Worm (Caenorhabditis elegans) whole organism, late embryonic: ENCODE measurements around the gene mpst-7.
A peak's percentile ranks its signal among the peaks of the same experiment; 100 is the strongest.

Experiments
- C38D4.7 ChIP-seq: fragments of 200-800 bp; sonication (Bioruptor generic); optimal IDR thresholded peaks from 2 replicates; lab custom pipeline; 2018; ENCODE audit warnings: mild to moderate bottlenecking, missing genetic modification characterization, moderate library complexity, missing compliant biosample characterization
- ahr-1 ChIP-seq: sonication (generic microtip); optimal IDR thresholded peaks from 2 replicates; lab custom pipeline; 2016; ENCODE audit warnings: missing genetic modification characterization, missing compliant biosample characterization
- ama-1 ChIP-seq: fragments of 150-350 bp; optimal IDR thresholded peaks from 2 replicates; lab custom pipeline; 2014
- ceh-14 ChIP-seq: sonication (generic microtip); optimal IDR thresholded peaks from 2 replicates; lab custom pipeline; 2016; ENCODE audit warnings: missing genotype, missing genetic modification characterization, missing compliant biosample characterization
- ceh-18 ChIP-seq: sonication (generic microtip); optimal IDR thresholded peaks from 2 replicates; lab custom pipeline; 2016; ENCODE audit warnings: missing genetic modification characterization, missing compliant biosample characterization
- ceh-24 ChIP-seq: sonication (generic microtip); optimal IDR thresholded peaks from 2 replicates; lab custom pipeline; 2016; ENCODE audit warnings: mild to moderate bottlenecking, missing genetic modification characterization, missing compliant biosample characterization
- ceh-31 ChIP-seq: sonication (generic microtip); optimal IDR thresholded peaks from 2 replicates; lab custom pipeline; 2016; ENCODE audit warnings: missing genetic modification characterization, missing compliant biosample characterization
- ceh-34 ChIP-seq: sonication (generic microtip); optimal IDR thresholded peaks from 2 replicates; lab custom pipeline; 2016; ENCODE audit warnings: mild to moderate bottlenecking, missing genetic modification characterization, missing compliant biosample characterization
- ceh-45 ChIP-seq: fragments of 200-800 bp; sonication (Bioruptor generic); IDR thresholded peaks from 2 replicates; pipeline ENCODE4 v1.3.6; 2022; ENCODE audit warnings: missing genetic modification reagents, missing genetic modification characterization, missing compliant biosample characterization
- dmd-4 ChIP-seq: sonication (generic microtip); optimal IDR thresholded peaks from 2 replicates; lab custom pipeline; 2016; ENCODE audit warnings: borderline replicate concordance, missing genetic modification characterization, missing compliant biosample characterization
- elt-2 ChIP-seq: sonication (generic microtip); optimal IDR thresholded peaks from 2 replicates; lab custom pipeline; 2016; ENCODE audit warnings: missing genetic modification reagents, missing genetic modification characterization, missing compliant biosample characterization
- ets-4 ChIP-seq: sonication (generic microtip); optimal IDR thresholded peaks from 2 replicates; lab custom pipeline; 2016; ENCODE audit warnings: missing genetic modification characterization, missing compliant biosample characterization
- eyg-1 ChIP-seq: sonication (generic microtip); optimal IDR thresholded peaks from 2 replicates; lab custom pipeline; 2016; ENCODE audit warnings: missing genotype, missing genetic modification characterization, missing compliant biosample characterization
- fax-1 ChIP-seq: sonication (generic microtip); optimal IDR thresholded peaks from 2 replicates; lab custom pipeline; 2016; ENCODE audit warnings: missing genotype, missing genetic modification characterization, missing compliant biosample characterization
- fkh-10 ChIP-seq: fragments of 150-350 bp; optimal IDR thresholded peaks from 2 replicates; lab custom pipeline; 2014; ENCODE audit warnings: missing biosample characterization, missing genetic modification reagents, missing genetic modification characterization
- fkh-6 ChIP-seq: sonication (generic microtip); optimal IDR thresholded peaks from 2 replicates; lab custom pipeline; 2016; ENCODE audit warnings: missing genetic modification characterization, missing compliant biosample characterization
- hlh-15 ChIP-seq: sonication (generic microtip); optimal IDR thresholded peaks from 2 replicates; lab custom pipeline; 2016; ENCODE audit warnings: missing genetic modification characterization, missing compliant biosample characterization
- hlh-30 ChIP-seq: sonication (generic microtip); optimal IDR thresholded peaks from 2 replicates; lab custom pipeline; 2017; ENCODE audit warnings: antibody characterized with exemption, missing genetic modification characterization, missing compliant biosample characterization; ENCODE audit not compliant: insufficient read depth
- lim-6 ChIP-seq: sonication (generic microtip); optimal IDR thresholded peaks from 2 replicates; lab custom pipeline; 2016; ENCODE audit warnings: missing genetic modification characterization, missing compliant biosample characterization
- nfya-1 ChIP-seq: sonication (generic microtip); optimal IDR thresholded peaks from 2 replicates; lab custom pipeline; 2017; ENCODE audit warnings: missing genetic modification characterization, mild to moderate bottlenecking, missing compliant biosample characterization, antibody characterized with exemption, moderate library complexity
- nhr-11 ChIP-seq: fragments of 150-350 bp; optimal IDR thresholded peaks from 2 replicates; lab custom pipeline; 2014; ENCODE audit warnings: missing biosample characterization, missing genetic modification characterization
- odd-2 ChIP-seq: sonication (generic microtip); optimal IDR thresholded peaks from 2 replicates; lab custom pipeline; 2017; ENCODE audit warnings: antibody characterized with exemption, mild to moderate bottlenecking, missing genetic modification characterization, missing compliant biosample characterization
- pax-1 ChIP-seq: fragments of 150-350 bp; optimal IDR thresholded peaks from 2 replicates; lab custom pipeline; 2014; ENCODE audit warnings: missing biosample characterization, missing genetic modification characterization
- pha-4 ChIP-seq: fragments of 150-350 bp; optimal IDR thresholded peaks from 2 replicates; lab custom pipeline; 2018; ENCODE audit warnings: missing biosample characterization, missing genetic modification reagents, missing genetic modification characterization
- pqm-1 ChIP-seq: sonication (generic microtip); optimal IDR thresholded peaks from 2 replicates; lab custom pipeline; 2016; ENCODE audit warnings: missing genetic modification characterization, missing compliant biosample characterization
- pros-1 ChIP-seq: fragments of 150-350 bp; optimal IDR thresholded peaks from 2 replicates; lab custom pipeline; 2014; ENCODE audit warnings: missing biosample characterization, missing genetic modification reagents, missing genetic modification characterization
- ref-2 ChIP-seq: sonication (generic microtip); optimal IDR thresholded peaks from 2 replicates; lab custom pipeline; 2016; ENCODE audit warnings: missing genetic modification characterization, missing compliant biosample characterization
- rnt-1 ChIP-seq: sonication (generic microtip); optimal IDR thresholded peaks from 2 replicates; lab custom pipeline; 2016; ENCODE audit warnings: missing genetic modification characterization, missing compliant biosample characterization
- sox-2 ChIP-seq: fragments of 200-800 bp; sonication (Bioruptor generic); IDR thresholded peaks from 2 replicates; pipeline ENCODE4 v1.3.6; 2022; ENCODE audit warnings: missing genetic modification reagents, missing genetic modification characterization, missing compliant biosample characterization
- sox-4 ChIP-seq: sonication (generic microtip); optimal IDR thresholded peaks from 2 replicates; lab custom pipeline; 2017; ENCODE audit warnings: mild to moderate bottlenecking, missing genetic modification characterization, inconsistent platforms, missing compliant biosample characterization
- syd-9 ChIP-seq: sonication (generic microtip); optimal IDR thresholded peaks from 2 replicates; lab custom pipeline; 2016; ENCODE audit warnings: mild to moderate bottlenecking, missing genetic modification characterization, moderate library complexity, missing compliant biosample characterization
- tbx-2 ChIP-seq: sonication (generic microtip); optimal IDR thresholded peaks from 2 replicates; lab custom pipeline; 2016; ENCODE audit warnings: missing genetic modification characterization, missing compliant biosample characterization
- unc-3 ChIP-seq, 2 experiments: fragments of 200-800 bp in 1 of 2; sonication (Bioruptor generic) in 1 of 2; sonication (generic microtip) in 1 of 2; conservative IDR thresholded peaks in 1 of 2; optimal IDR thresholded peaks in 1 of 2; 2 replicates each; pipeline versions ENCODE4 v1.3.6 to Lab custom; 2016 to 2022; ENCODE audit warnings: missing compliant biosample characterization in 2 of 2, missing genetic modification characterization in 2 of 2, missing genetic modification reagents in 1 of 2
- ztf-16 ChIP-seq: sonication (generic microtip); optimal IDR thresholded peaks from 2 replicates; lab custom pipeline; 2017; ENCODE audit warnings: missing genetic modification characterization, missing compliant biosample characterization

mpst-7 gene

ce11 chrV:12924128-12924527 is 36.8 kb downstream of the mpst-7 start, which contains the start of gene pqn-67:
pqn-67 (plus strand) TSS chrV:12924428.
- no peak for TF ChIP-seq ceh-14

- TF ChIP-seq ceh-18 (tag; lab: Kevin White, UChicago) (no peak), fax-1 (tag; lab: Kevin White, UChicago) (no peak), eyg-1 (tag; lab: Kevin White, UChicago) (no peak), pax-1 (tag; lab: Kevin White, UChicago) (no peak), elt-2 (tag; lab: Kevin White, UChicago) (no peak), fkh-10 (GFP tag; lab: Kevin White, UChicago) (no peak), rnt-1 (tag; lab: Kevin White, UChicago) (no peak), ceh-31 (tag; lab: Kevin White, UChicago) (no peak), ceh-34 (tag; lab: Kevin White, UChicago) (no peak), ztf-16 (tag; lab: Kevin White, UChicago) (no peak), ets-4 (tag; lab: Kevin White, UChicago) (no peak), ahr-1 (tag; lab: Kevin White, UChicago) (no peak), ceh-24 (tag; lab: Kevin White, UChicago) (no peak), C38D4.7 (GFP tag; lab: Kevin White, UChicago) (no peak), pros-1 (tag; lab: Kevin White, UChicago) (no peak)
These were observed 38.6 kb downstream of the mpst-7 start, which contains the start of gene dhrs-4 for ce11 chrV:12922308-12922707. dhrs-4 (plus strand) TSS chrV:12922608.

- TF ChIP-seq sox-2 (GFP tag; lab: Robert Waterston, UW): no peak
- no peak for TF ChIP-seq elt-2 (tag; lab: Kevin White, UChicago)
- no peak for TF ChIP-seq sox-4 (tag; lab: Kevin White, UChicago)
- TF ChIP-seq hlh-15 (tag; lab: Kevin White, UChicago): no peak
- TF ChIP-seq pha-4 (tag; lab: Kevin White, UChicago): no peak
- TF ChIP-seq odd-2 (tag; lab: Kevin White, UChicago): no peak
- no peak for TF ChIP-seq dmd-4 (tag; lab: Kevin White, UChicago)
- no peak for TF ChIP-seq fkh-10 (GFP tag; lab: Kevin White, UChicago)
- TF ChIP-seq ceh-45 (GFP tag; lab: Robert Waterston, UW): no peak
These were observed 39.3 kb downstream of the mpst-7 start for ce11 chrV:12921680-12922079.

- no peak for TF ChIP-seq pqm-1
- no peak for TF ChIP-seq ceh-31 (tag; lab: Kevin White, UChicago)
- TF ChIP-seq ahr-1 (tag; lab: Kevin White, UChicago): no peak
- no peak for TF ChIP-seq nhr-11 (tag; lab: Kevin White, UChicago)
- TF ChIP-seq hlh-30 (tag; lab: Kevin White, UChicago): no peak
- no peak for TF ChIP-seq hlh-15 (tag; lab: Kevin White, UChicago)
- no peak for TF ChIP-seq nfya-1 (tag; lab: Kevin White, UChicago)
- no peak for TF ChIP-seq tbx-2 (tag; lab: Kevin White, UChicago)
- TF ChIP-seq pax-1 (tag; lab: Kevin White, UChicago): no peak
- no peak for TF ChIP-seq unc-3 (GFP tag; conservative IDR thresholded peaks at IDR 0.05; lab: Robert Waterston, UW)
- TF ChIP-seq unc-3 (tag; optimal IDR thresholded peaks at IDR 0.05; lab: Kevin White, UChicago): no peak
These were observed 41.2 kb downstream of the mpst-7 start, which contains the start of gene lipl-1 for ce11 chrV:12919705-12920104. lipl-1 (plus strand) TSS chrV:12919986.

- TF ChIP-seq syd-9 (tag; lab: Kevin White, UChicago) (no peak), ama-1 (lab: Kevin White, UChicago) (no peak), fkh-10 (GFP tag; lab: Kevin White, UChicago) (no peak), dmd-4 (tag; lab: Kevin White, UChicago) (no peak), ref-2 (tag; lab: Kevin White, UChicago) (no peak), lim-6 (tag; lab: Kevin White, UChicago) (no peak), elt-2 (tag; lab: Kevin White, UChicago) (peak; percentile 68), fkh-6 (no peak)
- TF ChIP-seq, all 69 proteins: peak for 1
These were observed 51.3 kb downstream of the mpst-7 start, which contains the start of gene nid-1 for ce11 chrV:12909544-12910157. nid-1 (plus strand) TSS chrV:12910107.
